Worm (Caenorhabditis elegans): ENCODE data around the gene C05G5.2.

- TF ChIP-seq ztf-29 (GFP tag; IDR thresholded peaks at IDR 0.05) (no peak), flt-1 (GFP tag; IDR thresholded peaks at IDR 0.05) (no peak), cog-1 (tag; optimal IDR thresholded peaks at IDR 0.05) (no peak), T22C8.4 (GFP tag; IDR thresholded peaks at IDR 0.05) (no peak), med-1 (GFP tag; optimal IDR thresholded peaks at IDR 0.05; ENCODE audit: insufficient read depth) (no peak), ztf-23 (GFP tag; IDR thresholded peaks at IDR 0.05) (no peak), tab-1 (GFP tag; IDR thresholded peaks at IDR 0.05) (no peak)
These were observed 47.2 kb upstream of the C05G5.2 start, which contains the start of gene hch-1 for ce11 chrX:14699866-14700265.
